Worm (Caenorhabditis elegans): Measurements from ENCODE around the gene C18H7.1.

DNA sequence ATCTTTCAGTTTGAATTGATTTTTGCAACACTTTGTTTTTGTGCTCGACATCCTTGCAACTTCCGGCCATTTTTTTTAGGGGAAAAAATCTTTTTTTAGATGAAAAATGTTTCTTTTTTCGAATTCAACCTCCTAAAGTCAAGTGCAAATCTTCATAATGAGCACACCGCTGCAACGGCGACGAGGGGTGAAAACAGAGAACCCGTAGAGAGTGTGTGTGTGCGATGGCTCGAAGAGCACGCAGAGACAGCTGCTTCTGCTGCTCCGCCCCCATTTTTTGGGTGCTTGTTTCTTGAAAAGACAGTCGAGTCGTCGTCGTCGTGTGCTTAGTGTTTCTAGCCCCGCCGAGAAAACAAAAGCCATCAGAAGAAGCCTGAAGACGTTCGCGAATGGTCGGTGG, 9.3 kb upstream of the C18H7.1 start, which contains the start of gene inx-18:
- TF ChIP-seq ztf-23 (GFP tag; IDR thresholded peaks at IDR 0.05) (no peak), tab-1 (GFP tag; IDR thresholded peaks at IDR 0.05) (no peak)

Measured in whole organism, midembryonic.